Worm (Caenorhabditis elegans) whole organism, L4/young adult: Measurements from ENCODE around the gene R10E9.2.
A peak's percentile ranks its signal among the peaks of the same experiment; 100 is the strongest.

Experiments used
- W03F9.2 ChIP-seq: fragments of 150-350 bp; optimal IDR thresholded peaks from 2 replicates; lab custom pipeline; 2014; ENCODE audit warnings: missing biosample characterization, missing genetic modification characterization
- dao-5 ChIP-seq: sonication (generic microtip); optimal IDR thresholded peaks from 2 replicates; lab custom pipeline; 2016; ENCODE audit warnings: missing genotype, missing genetic modification characterization, moderate library complexity, missing compliant biosample characterization
- him-1 ChIP-seq: sonication (generic microtip); optimal IDR thresholded peaks from 2 replicates; lab custom pipeline; 2016; ENCODE audit warnings: missing genotype, missing genetic modification reagents, missing genetic modification characterization, missing compliant biosample characterization

R10E9.2 gene

DNA sequence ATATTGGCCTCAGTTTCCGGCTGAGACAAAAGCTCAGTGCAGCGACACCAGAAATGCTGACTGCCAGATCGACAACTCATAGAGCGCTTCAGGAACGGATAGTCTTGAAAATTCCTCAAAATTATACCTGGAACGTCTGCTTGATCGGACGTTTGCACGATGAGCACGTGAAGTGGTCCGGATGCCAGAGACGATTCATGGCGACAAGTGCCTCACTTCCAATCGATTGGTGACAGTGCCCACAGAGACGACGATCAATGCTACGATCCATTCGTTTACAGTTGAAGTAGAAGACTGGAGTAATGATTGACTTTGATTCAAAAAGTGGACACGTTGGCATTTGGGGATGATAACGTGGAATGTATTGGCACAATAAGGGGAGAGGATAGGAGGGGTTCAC lies 22.2 kb upstream of the R10E9.2 start, which contains the start of gene Y1A5A.1:
TSS of gene Y1A5A.1 (minus strand) at position 294 of the 400 bp plus-strand sequence.
- TF ChIP-seq dao-5, result no peak
- no peak for TF ChIP-seq W03F9.2 (tag; lab: Kevin White, UChicago)
- no peak for TF ChIP-seq him-1

DNA sequence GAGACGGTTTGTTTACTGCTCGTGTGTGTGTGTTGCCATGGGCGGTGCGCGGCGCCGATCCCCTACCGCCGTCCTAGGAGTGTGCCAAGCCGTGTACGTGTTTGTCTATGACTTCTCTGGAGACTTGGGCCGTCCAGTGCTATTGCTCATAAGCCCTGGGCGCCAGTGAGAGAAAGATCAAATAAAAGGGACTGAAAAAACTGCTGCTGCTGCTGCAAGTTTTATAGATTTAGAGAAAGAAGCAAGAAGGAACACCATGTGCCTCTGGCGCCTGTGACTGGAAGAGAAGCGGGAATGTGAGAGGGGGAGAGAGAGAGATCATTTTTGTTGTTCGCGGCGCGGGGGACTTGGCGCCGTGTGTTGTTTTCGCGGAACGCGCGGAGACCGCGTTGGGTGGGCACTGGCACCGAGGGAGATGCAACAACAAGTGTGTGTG lies 19.9 kb upstream of the R10E9.2 start:
- TF ChIP-seq him-1 (peak; percentile 69), W03F9.2 (tag; lab: Kevin White, UChicago) (no peak)

DNA sequence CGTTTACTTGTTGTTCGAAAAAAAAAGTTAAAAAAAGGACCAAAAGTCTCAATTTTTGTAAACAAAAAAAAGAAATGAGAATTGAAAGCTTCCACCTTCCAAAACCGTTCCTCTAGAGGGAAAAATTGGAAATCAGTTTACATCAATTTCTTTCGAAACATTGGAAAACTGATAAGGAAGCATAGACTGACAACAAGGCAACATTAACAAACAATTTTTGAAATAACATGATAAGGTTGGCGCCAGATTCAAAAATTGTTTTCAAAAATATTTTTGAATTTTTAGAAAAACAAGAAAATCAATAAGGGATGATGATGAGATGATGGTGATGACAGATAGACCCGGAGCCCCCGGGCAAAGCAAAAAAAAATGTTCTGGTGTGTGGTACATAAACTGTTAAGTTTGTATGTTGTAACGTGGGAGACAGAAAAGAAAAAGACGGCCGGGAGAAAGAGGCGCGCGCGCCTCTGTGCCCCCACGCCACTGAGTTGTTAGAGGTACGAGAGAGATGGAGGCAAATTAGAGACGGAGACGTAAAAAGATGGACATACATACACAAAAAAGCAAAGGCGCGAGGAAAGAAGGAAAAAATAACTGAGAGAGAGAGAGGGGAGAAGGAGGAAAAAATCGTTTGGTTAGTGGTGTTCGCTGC lies 16.0 kb upstream of the R10E9.2 start:
- TF ChIP-seq him-1 (no peak), W03F9.2 (tag; lab: Kevin White, UChicago) (peak; percentile 46)

DNA sequence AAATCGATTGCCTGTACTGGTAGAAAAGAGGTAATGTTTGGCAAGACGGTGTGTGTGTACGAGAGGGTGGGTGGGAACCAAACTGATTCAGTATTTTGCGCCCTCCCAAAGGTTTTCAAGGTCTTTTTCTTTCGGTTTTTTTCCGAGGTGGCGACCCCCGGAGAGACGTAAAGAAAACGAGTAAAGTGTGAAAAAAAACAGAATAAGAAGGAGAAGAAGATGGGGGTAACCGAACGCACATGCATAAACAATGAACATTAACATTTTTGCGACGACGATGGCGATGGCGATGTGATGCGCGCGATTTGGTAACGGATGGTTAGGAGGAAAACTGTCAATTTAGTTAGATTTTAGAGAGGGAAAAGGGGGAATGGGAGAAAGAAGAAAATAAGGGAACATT lies 14.3 kb upstream of the R10E9.2 start:
- TF ChIP-seq W03F9.2 (tag; lab: Kevin White, UChicago) (no peak), him-1 (no peak), dao-5 (no peak)

DNA sequence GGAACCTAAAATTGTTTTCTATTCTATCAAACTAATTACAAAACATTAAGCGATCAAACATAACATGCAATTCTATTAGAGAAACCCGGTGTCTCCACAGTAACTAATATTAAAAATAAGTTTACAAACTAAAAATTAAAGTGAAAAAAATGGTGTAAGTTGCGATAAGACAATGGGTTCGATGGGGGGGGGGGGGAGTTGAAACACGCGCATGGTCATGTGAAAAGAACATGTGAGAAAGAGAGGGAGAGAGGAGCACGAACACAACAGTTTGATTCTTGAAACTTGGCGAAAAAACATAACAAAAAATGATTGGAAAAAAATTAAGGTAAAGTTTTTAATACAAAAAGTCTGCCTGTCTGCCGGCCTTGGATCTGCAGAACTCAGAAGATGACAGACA lies 12.9 kb upstream of the R10E9.2 start:
- no peak for TF ChIP-seq W03F9.2 (tag; lab: Kevin White, UChicago)
- TF ChIP-seq him-1, result no peak
- no peak for TF ChIP-seq dao-5

DNA sequence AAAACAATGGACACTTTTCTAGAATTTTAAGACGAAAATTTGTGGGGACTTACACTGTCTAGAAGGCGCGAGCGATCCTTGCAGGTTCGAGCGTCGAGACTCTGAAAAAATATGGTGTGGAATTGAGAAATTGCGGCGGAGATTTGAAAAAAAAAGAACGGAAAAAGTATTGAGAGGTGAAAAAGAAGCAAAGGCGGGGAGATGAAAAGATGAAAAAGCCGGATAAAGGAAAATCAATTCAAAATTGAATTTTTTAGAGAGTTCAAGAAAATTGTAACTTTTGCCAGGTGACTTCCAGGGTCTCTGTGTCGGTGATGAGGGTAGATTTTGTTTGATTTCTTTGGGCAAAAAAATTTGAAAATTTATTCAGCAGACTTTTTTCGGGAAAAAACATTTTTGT lies 12.2 kb upstream of the R10E9.2 start, which contains the start of gene msi-1:
TSS of gene msi-1 (minus strand) at position 101 of the 400 bp plus-strand sequence.
- TF ChIP-seq dao-5 (no peak), W03F9.2 (tag; lab: Kevin White, UChicago) (no peak)

DNA sequence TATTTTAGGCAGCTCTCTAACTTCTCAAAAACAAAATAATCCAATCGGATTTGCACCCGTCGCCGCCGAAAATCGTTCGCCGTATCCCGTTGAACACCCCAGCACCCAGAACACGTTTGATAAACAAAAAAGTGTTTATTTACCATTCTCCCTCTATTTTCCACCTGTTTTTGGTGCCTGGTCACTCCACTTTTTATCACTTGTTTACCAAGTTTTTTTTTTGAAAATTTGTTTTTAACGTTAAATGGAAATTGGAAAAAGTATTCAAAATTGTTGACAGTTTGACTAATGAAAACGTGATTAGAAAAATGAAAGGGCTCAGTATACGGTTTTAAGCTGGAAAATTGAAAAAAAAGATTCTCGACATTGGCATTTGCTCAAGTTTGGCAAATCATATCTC lies 10.9 kb upstream of the R10E9.2 start:
- TF ChIP-seq W03F9.2 (tag; lab: Kevin White, UChicago), result no peak
- no peak for TF ChIP-seq dao-5
- TF ChIP-seq him-1, result no peak

DNA sequence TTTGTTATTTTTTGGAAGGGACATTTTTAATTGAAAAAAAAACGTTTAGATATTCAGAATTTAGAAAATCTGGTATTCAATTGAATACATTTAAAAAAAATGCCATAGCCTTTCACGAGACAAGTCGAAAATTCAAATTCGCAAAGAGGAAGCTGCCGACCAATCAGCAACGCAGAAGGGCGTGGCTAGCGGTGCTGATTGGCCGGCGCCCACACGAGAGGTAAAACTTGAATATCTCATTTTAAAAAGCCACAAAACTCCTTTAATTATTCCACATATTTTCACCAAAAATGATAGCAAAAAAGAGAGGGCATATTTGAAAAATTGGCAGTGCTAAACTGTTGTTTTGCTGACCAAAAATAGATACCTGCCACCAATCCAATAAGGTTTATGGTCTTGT lies 10.4 kb upstream of the R10E9.2 start:
- TF ChIP-seq him-1 (no peak), W03F9.2 (tag; lab: Kevin White, UChicago) (no peak), dao-5 (no peak)

DNA sequence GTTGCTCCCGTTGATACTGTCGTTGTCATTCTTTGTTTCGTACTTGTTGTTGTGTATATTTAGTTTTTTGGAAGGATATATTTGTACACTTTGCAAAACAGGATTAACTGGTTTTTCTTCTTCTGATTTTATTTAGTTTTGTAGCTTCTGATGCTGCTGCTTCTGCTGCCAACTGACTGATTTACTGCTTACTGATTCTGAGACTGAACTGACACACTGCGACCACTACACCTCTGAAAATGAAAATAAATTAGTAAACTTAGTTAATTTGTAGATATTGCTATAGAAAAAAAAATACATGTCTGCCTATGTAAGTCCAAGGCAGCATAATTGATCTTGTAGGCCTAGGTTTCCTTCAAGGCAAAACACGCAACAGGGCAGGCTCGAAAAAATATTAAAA lies 8.6 kb upstream of the R10E9.2 start, which contains the start of gene R10E9.4:
TSS of gene R10E9.4 (minus strand) at position 101 of the 400 bp plus-strand sequence.
- TF ChIP-seq him-1, result no peak
- TF ChIP-seq dao-5, result no peak
- no peak for TF ChIP-seq W03F9.2 (tag; lab: Kevin White, UChicago)

DNA sequence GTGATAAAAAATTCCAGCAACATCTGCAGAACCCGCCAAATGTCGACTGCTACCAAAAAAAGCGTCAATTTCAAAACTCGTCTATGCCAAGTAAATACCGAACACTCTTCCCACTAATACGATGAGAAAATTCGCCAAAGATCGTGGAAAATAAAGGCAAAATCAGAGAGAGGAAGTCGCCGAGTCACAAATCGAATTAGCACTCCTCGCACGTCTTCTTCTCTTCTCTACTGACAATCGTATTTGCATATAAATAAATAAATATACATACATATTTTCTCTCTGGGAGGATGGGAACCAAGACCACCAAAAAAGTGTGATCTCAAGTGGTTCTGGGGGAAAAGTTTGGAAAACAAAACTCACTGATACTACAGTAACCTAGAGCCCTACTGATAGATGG lies 6.3 kb upstream of the R10E9.2 start:
- TF ChIP-seq W03F9.2 (tag; lab: Kevin White, UChicago) (no peak), him-1 (no peak), dao-5 (no peak)

DNA sequence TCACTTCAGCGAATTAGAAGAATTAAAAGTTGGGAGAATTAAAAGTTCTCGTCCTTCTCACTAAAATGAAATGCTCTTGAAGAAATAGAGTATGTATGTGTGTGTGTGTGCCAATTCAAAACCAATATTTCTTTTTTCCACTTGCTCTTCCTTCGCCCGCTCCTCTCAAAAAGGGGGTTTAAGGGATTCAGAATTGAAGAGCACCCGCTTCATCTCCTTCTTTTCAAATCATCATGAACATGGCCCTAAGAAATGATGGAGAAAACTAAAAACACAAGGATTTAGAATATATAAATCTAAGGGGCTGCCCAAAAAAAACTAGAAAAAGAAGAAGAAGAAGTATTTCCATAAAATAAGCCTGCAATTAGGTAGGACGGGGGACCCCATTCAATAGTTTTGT lies 5.0 kb upstream of the R10E9.2 start:
- no peak for TF ChIP-seq him-1
- no peak for TF ChIP-seq W03F9.2 (tag; lab: Kevin White, UChicago)
- TF ChIP-seq dao-5, result no peak

DNA sequence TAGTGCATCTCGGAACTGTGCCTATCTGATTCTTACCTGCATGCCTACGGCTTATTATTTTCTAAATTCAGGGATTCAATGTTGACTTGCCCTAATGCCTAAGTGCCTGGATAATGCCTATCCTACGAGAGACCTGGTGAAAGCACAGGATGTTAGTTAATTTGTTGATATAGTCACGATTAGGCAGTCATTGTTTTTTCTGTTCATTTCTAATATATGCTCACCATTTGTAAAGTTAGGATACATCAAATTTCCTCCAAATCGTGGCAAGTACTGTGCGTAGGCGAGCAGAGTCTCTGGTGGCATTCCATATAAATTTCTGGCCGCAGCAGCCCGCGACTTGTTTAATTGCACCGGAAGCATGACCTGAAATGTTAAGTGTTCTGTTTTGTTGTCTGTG lies 2.0 kb upstream of the R10E9.2 start:
- TF ChIP-seq him-1 (no peak), dao-5 (no peak), W03F9.2 (tag; lab: Kevin White, UChicago) (no peak)

DNA sequence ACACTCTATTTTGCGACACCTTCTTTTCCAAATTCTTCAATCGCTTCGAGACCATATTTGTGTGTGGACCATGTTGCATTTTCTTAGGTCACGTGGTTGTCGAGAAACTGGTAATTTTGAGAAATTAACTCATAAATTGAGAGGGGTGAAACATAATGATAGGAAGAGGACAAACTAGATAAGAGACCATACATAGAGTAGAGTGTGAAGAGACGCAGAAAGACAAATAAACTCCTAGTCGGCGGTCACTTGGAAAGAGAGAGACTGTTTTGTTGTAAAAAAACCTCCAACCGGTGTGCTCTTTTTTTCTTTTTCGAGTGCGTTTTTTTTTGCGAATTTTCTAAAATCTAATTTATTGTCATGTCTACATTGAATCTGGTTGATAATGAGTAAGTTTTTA lies 4.2 kb downstream of the R10E9.2 start, which contains the start of gene R10E9.3:
TSS of gene R10E9.3 (plus strand) at position 235 of the 400 bp plus-strand sequence.
- TF ChIP-seq dao-5 (no peak), W03F9.2 (tag; lab: Kevin White, UChicago) (no peak), him-1 (no peak)

DNA sequence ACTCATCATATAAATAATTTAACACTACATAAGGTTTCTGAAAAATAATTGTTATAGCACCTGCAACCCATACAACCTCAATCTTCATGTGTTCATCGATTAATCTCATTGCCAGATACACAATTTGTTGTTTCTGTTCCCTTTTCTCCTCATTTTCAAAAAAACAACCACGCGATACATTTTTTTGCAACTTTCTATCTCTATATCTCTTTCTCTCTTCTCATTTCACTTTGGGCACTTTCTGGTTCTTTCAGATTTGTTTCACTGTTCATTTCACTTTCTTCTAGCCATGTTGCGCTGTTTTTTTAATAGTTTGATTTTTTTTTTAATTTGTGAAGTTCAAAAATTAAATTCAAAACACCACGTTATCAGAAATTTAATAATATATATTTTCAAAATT lies 4.9 kb downstream of the R10E9.2 start:
- no peak for TF ChIP-seq dao-5
- no peak for TF ChIP-seq W03F9.2 (tag; lab: Kevin White, UChicago)
- no peak for TF ChIP-seq him-1

DNA sequence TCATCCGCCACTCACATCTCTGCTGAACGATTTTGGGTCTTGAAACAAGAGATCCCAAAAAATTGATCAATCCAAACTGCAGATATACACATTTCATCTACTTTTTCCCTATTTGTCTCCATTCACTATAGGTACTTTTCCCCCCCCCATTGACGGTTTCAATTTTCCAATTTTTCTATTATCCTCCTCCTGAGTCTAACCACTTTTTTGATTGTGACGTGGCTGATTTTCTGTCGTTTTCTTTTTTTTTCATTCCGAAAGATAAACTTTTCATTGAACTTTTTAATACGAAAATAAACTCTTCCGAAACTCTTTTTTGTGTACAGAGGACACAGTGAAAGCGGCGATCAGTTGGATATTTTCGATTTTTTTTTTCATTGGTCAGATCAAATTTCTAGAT lies 6.3 kb downstream of the R10E9.2 start:
- TF ChIP-seq him-1 (no peak), W03F9.2 (tag; lab: Kevin White, UChicago) (no peak), dao-5 (no peak)
